Fruit fly (Drosophila melanogaster): ENCODE results near the gene Ilp2.
A peak's percentile ranks its signal among the peaks of the same experiment; 100 is the strongest.

DNA sequence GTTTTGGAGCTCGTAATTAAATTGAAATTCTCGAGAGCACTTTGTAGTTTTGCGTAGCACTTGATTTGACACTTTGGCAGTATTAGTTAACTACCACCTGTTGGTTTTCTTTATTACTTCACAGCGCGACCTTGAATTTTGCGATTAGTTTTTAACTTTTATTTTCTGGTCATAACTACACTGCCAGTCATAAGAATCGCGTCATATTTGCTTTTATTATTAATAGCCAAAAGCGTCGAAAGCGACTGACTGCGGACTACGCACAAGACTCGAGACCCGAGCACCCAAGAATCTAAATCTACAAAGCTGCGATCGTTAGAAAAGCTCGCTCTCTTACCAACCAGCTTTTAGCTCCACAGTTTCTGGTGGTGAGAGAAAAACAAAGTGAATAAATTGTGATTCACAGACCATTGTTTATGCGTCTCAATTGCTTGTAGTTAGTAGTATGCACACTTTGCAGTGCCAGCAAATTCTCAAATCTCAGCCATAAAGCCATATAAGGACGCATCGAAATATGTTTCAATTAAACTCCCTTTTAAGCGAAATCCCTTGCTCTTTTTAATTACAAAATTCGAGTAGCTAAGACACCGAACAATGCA, 39.2 kb upstream of the Ilp2 start, which contains the start of gene CG42268:
- TF ChIP-seq ovo (GFP tag; optimal IDR thresholded peaks at IDR 0.05) = no peak
- no peak for TF ChIP-seq CG7045 (GFP tag; optimal IDR thresholded peaks at IDR 0.05)
- TF ChIP-seq toe (GFP tag; optimal IDR thresholded peaks at IDR 0.05) = no peak
- TF ChIP-seq Hr96 (GFP tag; optimal IDR thresholded peaks at IDR 0.05) = no peak
- TF ChIP-seq CG1620 (GFP tag; optimal IDR thresholded peaks at IDR 0.05) = no peak
- TF ChIP-seq cic (GFP tag; optimal IDR thresholded peaks at IDR 0.05) = peak; percentile 57
- TF ChIP-seq kay (GFP tag; ENCODE audit: borderline replicate concordance) = peak; percentile 89
- no peak for TF ChIP-seq Mnt (GFP tag; optimal IDR thresholded peaks at IDR 0.05)
- TF ChIP-seq tj (GFP tag; optimal IDR thresholded peaks at IDR 0.05) = no peak

Data from whole organism, adult.